Worm (Caenorhabditis elegans): Measurements from ENCODE around the gene F40H3.2.

DNA sequence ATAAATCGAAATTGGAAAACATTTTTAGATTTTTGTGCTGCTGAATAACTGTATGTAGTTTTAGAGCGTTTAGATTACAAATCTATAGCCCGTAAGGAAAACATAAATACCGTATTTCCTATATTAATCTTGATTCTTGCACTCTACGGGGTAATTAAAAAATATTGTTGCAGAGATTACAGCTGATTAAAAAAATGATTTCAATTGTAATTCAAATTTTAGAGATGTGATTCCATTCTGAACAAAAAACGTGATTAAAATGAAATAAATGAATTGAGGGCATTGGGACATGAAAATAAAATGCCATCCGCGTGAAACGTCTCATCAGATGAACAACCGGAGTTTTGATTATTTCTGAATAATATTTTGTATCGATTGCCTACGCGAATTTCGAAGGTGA lies 19.0 kb downstream of the F40H3.2 start, which contains the start of gene cpb-2:
- TF ChIP-seq unc-120 (tag; optimal IDR thresholded peaks at IDR 0.05; ENCODE audit: poor library complexity, severe bottlenecking), result no peak
- TF ChIP-seq unc-39 (tag; optimal IDR thresholded peaks at IDR 0.05), result no peak
- no peak for TF ChIP-seq pha-4 (tag; optimal IDR thresholded peaks at IDR 0.05)
- TF ChIP-seq nhr-12 (tag; optimal IDR thresholded peaks at IDR 0.05), result no peak
- TF ChIP-seq nhr-28 (tag; optimal IDR thresholded peaks at IDR 0.05), result no peak
- TF ChIP-seq M03D4.4 (tag; optimal IDR thresholded peaks at IDR 0.05), result no peak
- TF ChIP-seq ceh-83 (GFP tag; optimal IDR thresholded peaks at IDR 0.05), result no peak
- no peak for TF ChIP-seq mls-2 (tag; optimal IDR thresholded peaks at IDR 0.05)
- TF ChIP-seq elt-3 (tag; optimal IDR thresholded peaks at IDR 0.05), result no peak
- no peak for TF ChIP-seq nhr-237 (tag; optimal IDR thresholded peaks at IDR 0.05)
- no peak for TF ChIP-seq unc-62 (GFP tag; optimal IDR thresholded peaks at IDR 0.05)
